Worm (Caenorhabditis elegans) whole organism, L4 larva: ENCODE data around the gene F48F7.6.

ENCODE experiments used
- F26F4.8 ChIP-seq: fragments of 200-800 bp; sonication (Bioruptor generic); conservative IDR thresholded peaks from 2 replicates; pipeline ENCODE4 v1.3.6; 2022; ENCODE audit warnings: missing genetic modification characterization, missing compliant biosample characterization
- F37D6.2 ChIP-seq: sonication (generic microtip); optimal IDR thresholded peaks from 2 replicates; lab custom pipeline; 2016; ENCODE audit warnings: mild to moderate bottlenecking, missing genetic modification characterization, missing compliant biosample characterization
- F44E2.7 ChIP-seq: fragments of 200-800 bp; sonication (Bioruptor generic); IDR thresholded peaks from 2 replicates; pipeline ENCODE4 v2.1.2; 2022; ENCODE audit warnings: missing genetic modification characterization, missing compliant biosample characterization
- Y48G9A.11 ChIP-seq: fragments of 200-800 bp; sonication (Bioruptor generic); IDR thresholded peaks from 2 replicates; pipeline ENCODE4 v1.3.6; 2022; ENCODE audit warnings: missing genetic modification reagents, missing genetic modification characterization, missing compliant biosample characterization
- ZK337.2 ChIP-seq: fragments of 200-800 bp; sonication (Bioruptor generic); IDR thresholded peaks from 2 replicates; pipeline ENCODE4 v1.3.6; 2022; ENCODE audit warnings: missing genetic modification reagents, missing genetic modification characterization, missing compliant biosample characterization
- aha-1 ChIP-seq: fragments of 150-350 bp; peaks from one replicate; lab custom pipeline; 2014; ENCODE audit warnings: missing biosample characterization, missing genetic modification characterization
- aly-2 ChIP-seq: sonication (generic microtip); optimal IDR thresholded peaks from 2 replicates; lab custom pipeline; 2018; ENCODE audit warnings: missing biosample characterization, missing genetic modification characterization
- ama-1 ChIP-seq: fragments of 150-350 bp; optimal IDR thresholded peaks from 2 replicates; lab custom pipeline; 2014; ENCODE audit warnings: inconsistent platforms, mixed read lengths
- arid-1 ChIP-seq: fragments of 200-800 bp; sonication (Bioruptor generic); conservative IDR thresholded peaks from 2 replicates; pipeline ENCODE4 v1.3.6; 2022; ENCODE audit warnings: missing genetic modification reagents, missing genetic modification characterization, missing compliant biosample characterization
- ceh-44 ChIP-seq: fragments of 200-800 bp; sonication (Bioruptor generic); IDR thresholded peaks from 2 replicates; pipeline ENCODE4 v1.3.6; 2022; ENCODE audit warnings: missing genetic modification reagents, missing genetic modification characterization, missing compliant biosample characterization
- ceh-62 ChIP-seq: sonication (generic microtip); optimal IDR thresholded peaks from 2 replicates; lab custom pipeline; 2017; ENCODE audit warnings: missing biosample characterization, missing genetic modification characterization
- cey-2 ChIP-seq: sonication (generic microtip); optimal IDR thresholded peaks from 3 replicates; lab custom pipeline; 2017; ENCODE audit warnings: missing genetic modification characterization, mild to moderate bottlenecking, missing compliant biosample characterization, antibody characterized with exemption, borderline replicate concordance; ENCODE audit not compliant: insufficient read depth
- daf-12 ChIP-seq: fragments of 150-350 bp; optimal IDR thresholded peaks from 2 replicates; lab custom pipeline; 2014; ENCODE audit warnings: missing biosample characterization, missing genetic modification reagents, missing genetic modification characterization
- daf-16 ChIP-seq, 3 experiments: sonication (generic microtip); optimal IDR thresholded peaks; 2 replicates each; lab custom pipeline; 2016 to 2017; ENCODE audit warnings: missing genetic modification characterization in 3 of 3, missing genetic modification reagents in 3 of 3, mild to moderate bottlenecking in 2 of 3, missing compliant biosample characterization in 2 of 3, missing biosample characterization in 1 of 3, moderate library complexity in 1 of 3
- daf-19 ChIP-seq: fragments of 200-800 bp; sonication (Bioruptor generic); conservative IDR thresholded peaks from 2 replicates; pipeline ENCODE4 v1.3.6; 2022; ENCODE audit warnings: missing genetic modification characterization, missing compliant biosample characterization
- dmd-8 ChIP-seq: fragments of 200-800 bp; sonication (Bioruptor generic); IDR thresholded peaks from 2 replicates; pipeline ENCODE4 v1.3.6; 2022; ENCODE audit warnings: missing genetic modification characterization, missing compliant biosample characterization
- dpl-1 ChIP-seq: fragments of 150-350 bp; optimal IDR thresholded peaks from 2 replicates; lab custom pipeline; 2014; ENCODE audit warnings: missing biosample characterization, missing genetic modification reagents, missing genetic modification characterization
- hif-1 ChIP-seq, 2 experiments: sonication (generic microtip); optimal IDR thresholded peaks; 2 replicates each; lab custom pipeline; 2016 to 2017; ENCODE audit warnings: missing compliant biosample characterization in 2 of 2, missing genetic modification characterization in 2 of 2, missing genetic modification reagents in 2 of 2, missing genotype in 2 of 2, mild to moderate bottlenecking in 1 of 2
- hlh-11 ChIP-seq: fragments of 200-800 bp; sonication (Bioruptor generic); optimal IDR thresholded peaks from 2 replicates; lab custom pipeline; 2018; ENCODE audit warnings: mild to moderate bottlenecking, missing genetic modification characterization, missing compliant biosample characterization
- hlh-30 ChIP-seq: sonication (generic microtip); optimal IDR thresholded peaks from 2 replicates; lab custom pipeline; 2017; ENCODE audit warnings: antibody characterized with exemption, mild to moderate bottlenecking, missing genetic modification characterization, missing compliant biosample characterization; ENCODE audit not compliant: insufficient read depth
- hmg-1.1 ChIP-seq: fragments of 200-800 bp; sonication (Bioruptor generic); IDR thresholded peaks from 2 replicates; pipeline ENCODE4 v1.3.6; 2022; ENCODE audit warnings: missing genetic modification reagents, missing genetic modification characterization, missing compliant biosample characterization
- jun-1 ChIP-seq: fragments of 150-350 bp; optimal IDR thresholded peaks from 2 replicates; lab custom pipeline; 2014; ENCODE audit warnings: missing biosample characterization, missing genetic modification reagents, missing genetic modification characterization
- lin-1 ChIP-seq: fragments of 200-800 bp; sonication (Bioruptor generic); IDR thresholded peaks from 2 replicates; pipeline ENCODE4 v1.3.6; 2022; ENCODE audit warnings: missing genetic modification reagents, missing genetic modification characterization, missing compliant biosample characterization
- lin-13 ChIP-seq: fragments of 150-350 bp; optimal IDR thresholded peaks from 2 replicates; lab custom pipeline; 2014; ENCODE audit warnings: missing biosample characterization, missing genetic modification reagents, missing genetic modification characterization
- lin-15B ChIP-seq: fragments of 150-350 bp; sonication (generic microtip); optimal IDR thresholded peaks from 3 replicates; lab custom pipeline; 2014; ENCODE audit warnings: missing biosample characterization, missing genetic modification characterization
- lin-39 ChIP-seq: fragments of 150-350 bp; optimal IDR thresholded peaks from 2 replicates; lab custom pipeline; 2014; ENCODE audit warnings: missing biosample characterization, missing genetic modification reagents, missing genetic modification characterization
- lir-3 ChIP-seq: sonication (generic microtip); optimal IDR thresholded peaks from 2 replicates; lab custom pipeline; 2016; ENCODE audit warnings: mild to moderate bottlenecking, missing genetic modification characterization, missing compliant biosample characterization
- lsy-2 ChIP-seq, 2 experiments: fragments of 150-350 bp in 1 of 2; sonication (generic microtip) in 1 of 2; optimal IDR thresholded peaks; 2 replicates each; lab custom pipeline; 2014 to 2017; ENCODE audit warnings: missing biosample characterization in 2 of 2, missing genetic modification characterization in 2 of 2
- madf-9 ChIP-seq: fragments of 200-800 bp; sonication (Bioruptor generic); conservative IDR thresholded peaks from 2 replicates; pipeline ENCODE4 v1.3.6; 2022; ENCODE audit warnings: missing genetic modification reagents, missing genetic modification characterization, missing compliant biosample characterization
- mxl-3 ChIP-seq: fragments of 200-800 bp; sonication (Bioruptor generic); optimal IDR thresholded peaks from 2 replicates; lab custom pipeline; 2018; ENCODE audit warnings: mild to moderate bottlenecking, missing genetic modification characterization, missing compliant biosample characterization
- nhr-10 ChIP-seq: fragments of 150-350 bp; optimal IDR thresholded peaks from 2 replicates; lab custom pipeline; 2014; ENCODE audit warnings: missing biosample characterization, missing genetic modification characterization
- nhr-111 ChIP-seq: fragments of 200-800 bp; sonication (Bioruptor generic); optimal IDR thresholded peaks from 2 replicates; lab custom pipeline; 2018; ENCODE audit warnings: mild to moderate bottlenecking, missing genetic modification characterization, missing compliant biosample characterization
- nhr-28 ChIP-seq: fragments of 150-350 bp; optimal IDR thresholded peaks from 2 replicates; lab custom pipeline; 2014; ENCODE audit warnings: missing biosample characterization, missing genetic modification characterization
- nhr-41 ChIP-seq: fragments of 200-800 bp; sonication (Bioruptor generic); IDR thresholded peaks from 2 replicates; pipeline ENCODE4 v1.3.6; 2022; ENCODE audit warnings: missing genetic modification reagents, missing genetic modification characterization, missing compliant biosample characterization
- nhr-77 ChIP-seq: fragments of 150-350 bp; optimal IDR thresholded peaks from 2 replicates; lab custom pipeline; 2014; ENCODE audit warnings: missing biosample characterization, missing genetic modification characterization
- pha-4 ChIP-seq, 2 experiments: fragments of 150-350 bp in 1 of 2; fragments of 200-800 bp in 1 of 2; sonication (Bioruptor generic) in 1 of 2; IDR thresholded peaks in 1 of 2; optimal IDR thresholded peaks in 1 of 2; 2 replicates each; pipeline versions ENCODE4 v1.3.6 to Lab custom; 2014 to 2022; ENCODE audit warnings: missing genetic modification characterization in 2 of 2, missing genetic modification reagents in 2 of 2, missing biosample characterization in 1 of 2, missing compliant biosample characterization in 1 of 2
- php-3 ChIP-seq: fragments of 200-800 bp; sonication (Bioruptor generic); IDR thresholded peaks from 2 replicates; pipeline ENCODE4 v1.3.6; 2022; ENCODE audit warnings: missing genetic modification reagents, missing genetic modification characterization, missing compliant biosample characterization
- pqm-1 ChIP-seq: sonication (generic microtip); optimal IDR thresholded peaks from 2 replicates; lab custom pipeline; 2017; ENCODE audit warnings: missing biosample characterization, missing genetic modification characterization
- saeg-2 ChIP-seq: fragments of 200-800 bp; sonication (Bioruptor generic); IDR thresholded peaks from 2 replicates; pipeline ENCODE4 v1.3.6; 2022; ENCODE audit warnings: missing genetic modification reagents, missing genetic modification characterization, missing compliant biosample characterization
- sdz-12 ChIP-seq: fragments of 200-800 bp; sonication (Bioruptor generic); optimal IDR thresholded peaks from 2 replicates; lab custom pipeline; 2018; ENCODE audit warnings: mild to moderate bottlenecking, missing genetic modification characterization, missing compliant biosample characterization
- snpc-4 ChIP-seq: fragments of 150-350 bp; optimal IDR thresholded peaks from 2 replicates; lab custom pipeline; 2014; ENCODE audit warnings: missing biosample characterization, missing genetic modification characterization
- spr-3 ChIP-seq: fragments of 200-800 bp; sonication (Bioruptor generic); optimal IDR thresholded peaks from 2 replicates; lab custom pipeline; 2018; ENCODE audit warnings: mild to moderate bottlenecking, missing genetic modification characterization, missing compliant biosample characterization
- tag-97 ChIP-seq: fragments of 200-800 bp; sonication (Bioruptor generic); IDR thresholded peaks from 2 replicates; pipeline ENCODE4 v1.3.6; 2022; ENCODE audit warnings: missing genetic modification characterization, missing compliant biosample characterization
- unc-130 ChIP-seq: sonication (generic microtip); optimal IDR thresholded peaks from 2 replicates; lab custom pipeline; 2016; ENCODE audit warnings: missing genetic modification reagents, missing genetic modification characterization, missing compliant biosample characterization
- unc-39 ChIP-seq: sonication (generic microtip); optimal IDR thresholded peaks from 2 replicates; lab custom pipeline; 2017; ENCODE audit warnings: missing biosample characterization, missing genetic modification characterization
- zfp-2 ChIP-seq: sonication (generic microtip); optimal IDR thresholded peaks from 2 replicates; lab custom pipeline; 2016; ENCODE audit warnings: mild to moderate bottlenecking, missing genetic modification characterization, missing compliant biosample characterization
- zip-11 ChIP-seq: fragments of 200-800 bp; sonication (Bioruptor generic); IDR thresholded peaks from 2 replicates; pipeline ENCODE4 v1.3.6; 2022; ENCODE audit warnings: missing genetic modification characterization, missing compliant biosample characterization
- zip-2 ChIP-seq: fragments of 150-350 bp; optimal IDR thresholded peaks from 2 replicates; lab custom pipeline; 2014; ENCODE audit warnings: missing biosample characterization, missing genetic modification characterization

The F48F7.6 gene

DNA sequence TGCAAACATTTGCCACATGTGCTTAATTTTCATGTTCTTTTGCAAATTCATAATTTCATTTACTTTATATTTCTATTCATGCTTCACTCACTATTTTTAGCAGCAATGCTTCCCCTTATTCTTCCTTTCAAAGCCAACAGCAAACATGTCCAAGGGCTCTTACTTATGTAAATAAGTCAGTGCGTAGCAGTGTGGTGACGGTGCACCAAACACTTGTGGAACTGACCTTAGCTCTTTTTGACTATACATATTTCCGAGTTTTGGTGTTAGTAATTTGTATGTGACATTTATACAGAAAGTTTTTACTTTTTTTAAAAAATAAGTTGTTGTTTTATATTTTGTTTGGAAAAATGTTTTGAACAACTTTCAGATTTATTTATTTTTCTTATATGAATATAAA is 32.5 kb upstream of the F48F7.6 start:
- TF ChIP-seq aha-1 = peak; percentile 95
- TF ChIP-seq ama-1 (lab: Kevin White, UChicago) = no peak
- no peak for TF ChIP-seq hlh-11
- no peak for TF ChIP-seq nhr-28 (tag; lab: Kevin White, UChicago)
- no peak for TF ChIP-seq nhr-41
- no peak for TF ChIP-seq nhr-10 (tag; lab: Kevin White, UChicago)
- no peak for TF ChIP-seq madf-9 (GFP tag; lab: Robert Waterston, UW)
- TF ChIP-seq ZK337.2 (GFP tag; lab: Robert Waterston, UW) = no peak

ce11 chrX:13945524-13945923 is 32.1 kb upstream of the F48F7.6 start:
- no peak for TF ChIP-seq daf-16 (GFP tag; optimal IDR thresholded peaks at IDR 0.05; lab: Kevin White, UChicago)
- peak; percentile 25 for TF ChIP-seq daf-16 (tag; optimal IDR thresholded peaks at IDR 0.05; lab: Kevin White, UChicago)
- TF ChIP-seq nhr-77 (tag; lab: Kevin White, UChicago) = peak; percentile 1
- peak; percentile 69 for TF ChIP-seq F37D6.2 (tag; lab: Kevin White, UChicago)
- no peak for TF ChIP-seq nhr-111 (GFP tag; lab: Kevin White, UChicago)
- no peak; the same call in 1 of the 2 replicates for TF ChIP-seq ZK337.2 (GFP tag; lab: Robert Waterston, UW)
- TF ChIP-seq zip-11 (GFP tag; lab: Robert Waterston, UW) = no peak
- no peak for TF ChIP-seq unc-39 (tag; lab: Kevin White, UChicago)
- TF ChIP-seq snpc-4 (tag; lab: Kevin White, UChicago) = peak; percentile 57
- peak; percentile 85 for TF ChIP-seq hlh-30
- TF ChIP-seq arid-1 (GFP tag; lab: Robert Waterston, UW) = 0 out of 2 replicates have a peak, but pooled peaks have one; percentile 31
- TF ChIP-seq aha-1 = no peak
- no peak for TF ChIP-seq nhr-10 (tag; lab: Kevin White, UChicago)
- TF ChIP-seq nhr-28 (tag; lab: Kevin White, UChicago) = peak; percentile 39
- TF ChIP-seq ama-1 (lab: Kevin White, UChicago) = no peak
- no peak for TF ChIP-seq tag-97 (GFP tag; lab: Robert Waterston, UW)
- no peak for TF ChIP-seq jun-1 (tag; lab: Kevin White, UChicago)
- no peak for TF ChIP-seq cey-2 (tag; lab: Kevin White, UChicago)
- TF ChIP-seq dpl-1 (GFP tag; lab: Kevin White, UChicago) = peak; percentile 0
- TF ChIP-seq hlh-11 = peak; percentile 71
- no peak for TF ChIP-seq daf-19
- TF ChIP-seq ceh-44 = 0 out of 2 replicates have a peak, but pooled peaks have one; percentile 33
- no peak for TF ChIP-seq F44E2.7 (GFP tag; lab: Robert Waterston, UW)
- TF ChIP-seq lir-3 (tag; lab: Kevin White, UChicago) = no peak
- peak; percentile 30 to 47 for TF ChIP-seq lsy-2 (tag; optimal IDR thresholded peaks at IDR 0.05; lab: Kevin White, UChicago)
- no peak for TF ChIP-seq sdz-12 (GFP tag; lab: Kevin White, UChicago)
- peak; percentile 90 for TF ChIP-seq hmg-1.1 (GFP tag; lab: Robert Waterston, UW)
- TF ChIP-seq unc-130 = no peak
- peak; percentile 20 for TF ChIP-seq zip-2 (tag; lab: Kevin White, UChicago)
- TF ChIP-seq saeg-2 = 0 out of 2 replicates have a peak, but pooled peaks have one; percentile 45
- TF ChIP-seq lin-39 (tag; lab: Kevin White, UChicago) = no peak
- peak; percentile 81 for TF ChIP-seq mxl-3
- no peak for TF ChIP-seq dmd-8 (GFP tag; lab: Robert Waterston, UW)
- no peak for TF ChIP-seq pqm-1
- no peak for TF ChIP-seq F26F4.8 (GFP tag; lab: Robert Waterston, UW)
- TF ChIP-seq lin-1 (GFP tag; lab: Robert Waterston, UW) = no peak
- TF ChIP-seq php-3 (GFP tag; lab: Robert Waterston, UW) = no peak
- TF ChIP-seq spr-3 (GFP tag; lab: Kevin White, UChicago) = no peak
- peak; percentile 47 for TF ChIP-seq lin-13 (GFP tag; lab: Kevin White, UChicago)
- peak; percentile 36; the same call in 1 of the 2 replicates for TF ChIP-seq pha-4 (GFP tag; IDR thresholded peaks at IDR 0.05; lab: Robert Waterston, UW)
- no peak for TF ChIP-seq pha-4 (tag; optimal IDR thresholded peaks at IDR 0.05; lab: Kevin White, UChicago)
- no peak for TF ChIP-seq lin-15B
- peak in 1 of 2 experiments; percentile 70 for TF ChIP-seq hif-1 (tag; optimal IDR thresholded peaks at IDR 0.05; lab: Kevin White, UChicago)
- TF ChIP-seq Y48G9A.11 (GFP tag; lab: Robert Waterston, UW) = no peak
- TF ChIP-seq ceh-62 (tag; lab: Kevin White, UChicago) = no peak
- TF ChIP-seq zfp-2 = no peak
- no peak for TF ChIP-seq aly-2 (tag; lab: Kevin White, UChicago)
- no peak for TF ChIP-seq daf-12 (tag; lab: Kevin White, UChicago)
